Worm (Caenorhabditis elegans): ENCODE results near the gene T10B5.10.

The T10B5.10 gene

DNA sequence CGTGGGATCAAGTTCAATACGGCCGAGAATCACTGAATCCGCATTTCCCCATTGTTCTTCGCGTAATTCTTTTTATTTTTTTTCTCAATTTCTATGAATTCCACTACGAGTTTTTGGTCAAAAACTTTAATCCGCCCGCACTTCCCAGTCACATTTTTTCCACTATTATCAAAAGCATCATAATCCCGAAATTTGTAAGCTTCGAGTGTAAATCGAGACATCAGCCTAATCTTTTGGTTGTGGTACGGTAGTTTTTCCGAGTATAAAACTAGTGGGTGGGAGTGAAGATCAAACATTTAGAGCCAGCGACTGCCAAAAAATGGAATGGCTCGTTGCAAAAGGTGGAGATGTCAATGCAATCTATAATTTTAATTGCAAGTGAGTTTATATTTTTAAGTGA lies 48.9 kb downstream of the T10B5.10 start, which contains the start of gene srt-42:
Gene srt-42, plus strand, starts transcription at position 301 of the 400 bp plus-strand sequence.
- TF ChIP-seq hlh-15 (tag; optimal IDR thresholded peaks at IDR 0.05) (no peak), Y22D7AL.16 (tag; optimal IDR thresholded peaks at IDR 0.05) (no peak), pros-1 (tag; optimal IDR thresholded peaks at IDR 0.05) (no peak), nfya-1 (tag; optimal IDR thresholded peaks at IDR 0.05) (no peak), F13H6.1 (tag; optimal IDR thresholded peaks at IDR 0.05) (no peak), K09A11.1 (tag; optimal IDR thresholded peaks at IDR 0.05; ENCODE audit: insufficient read depth) (no peak), hlh-6 (tag; optimal IDR thresholded peaks at IDR 0.05) (no peak), ztf-16 (tag; optimal IDR thresholded peaks at IDR 0.05) (no peak), ama-1 (optimal IDR thresholded peaks at IDR 0.05) (no peak), pha-2 (tag; optimal IDR thresholded peaks at IDR 0.05) (no peak), odd-2 (tag; optimal IDR thresholded peaks at IDR 0.05) (no peak), pha-4 (tag; optimal IDR thresholded peaks at IDR 0.05) (no peak), unc-86 (tag; optimal IDR thresholded peaks at IDR 0.05) (no peak), ceh-30 (tag; optimal IDR thresholded peaks at IDR 0.05) (no peak), tbx-7 (tag; optimal IDR thresholded peaks at IDR 0.05) (no peak), lin-11 (tag; optimal IDR thresholded peaks at IDR 0.05) (no peak), pax-1 (tag; optimal IDR thresholded peaks at IDR 0.05) (no peak)

DNA sequence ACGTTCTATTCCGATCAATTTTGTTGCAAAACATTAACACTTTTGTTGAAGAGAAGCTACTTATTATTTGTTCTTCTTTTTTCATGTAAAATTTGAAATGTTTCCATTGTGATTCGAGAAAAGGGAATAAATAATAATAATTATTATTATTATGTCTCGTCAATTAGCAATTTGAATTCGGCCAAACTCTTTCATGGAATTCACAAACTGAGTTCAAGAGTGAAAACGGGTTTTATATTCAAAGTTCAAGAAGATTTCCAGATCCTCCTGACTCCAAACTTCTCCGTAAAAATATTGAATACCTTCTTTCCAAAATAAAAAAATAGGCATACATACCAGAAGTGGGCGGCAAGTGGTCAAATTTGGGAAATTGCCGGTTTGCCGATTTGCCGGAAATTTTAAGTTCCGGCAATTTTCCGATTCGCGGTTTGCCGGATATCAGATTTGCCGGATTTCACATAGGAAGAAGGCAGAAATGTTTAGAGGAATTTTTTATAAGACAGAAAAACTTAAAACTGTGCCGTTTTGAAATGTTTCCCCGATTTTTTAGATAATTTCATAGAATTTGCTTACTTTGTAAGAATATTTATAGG lies 50.3 kb downstream of the T10B5.10 start:
- TF ChIP-seq ceh-34 (tag; optimal IDR thresholded peaks at IDR 0.05) (no peak), tbx-7 (tag; optimal IDR thresholded peaks at IDR 0.05) (no peak), lim-6 (tag; optimal IDR thresholded peaks at IDR 0.05) (no peak), pha-4 (tag; optimal IDR thresholded peaks at IDR 0.05) (no peak), pha-2 (tag; optimal IDR thresholded peaks at IDR 0.05) (no peak), ama-1 (optimal IDR thresholded peaks at IDR 0.05) (no peak), F13H6.1 (tag; optimal IDR thresholded peaks at IDR 0.05) (no peak), ets-4 (tag; optimal IDR thresholded peaks at IDR 0.05) (no peak), mec-3 (tag; optimal IDR thresholded peaks at IDR 0.05; ENCODE audit: borderline replicate concordance) (no peak), gmeb-2 (tag; optimal IDR thresholded peaks at IDR 0.05) (no peak), eyg-1 (tag; optimal IDR thresholded peaks at IDR 0.05) (no peak), hlh-8 (tag; optimal IDR thresholded peaks at IDR 0.05) (no peak), elt-4 (tag; optimal IDR thresholded peaks at IDR 0.05) (no peak), tbx-2 (tag; optimal IDR thresholded peaks at IDR 0.05) (no peak)

ce11 chrV:1804645-1805559 lies 51.2 kb downstream of the T10B5.10 start, which contains the start of the genes hsp-16.2 and hsp-16.41:
hsp-16.2 (minus strand) TSS chrV:1804957.
hsp-16.41 (plus strand) TSS chrV:1805178.
- TF ChIP-seq K02D7.2 (tag; optimal IDR thresholded peaks at IDR 0.05) = no peak
- TF ChIP-seq rnt-1 (tag; optimal IDR thresholded peaks at IDR 0.05) = no peak
- no peak for TF ChIP-seq pha-4 (tag; optimal IDR thresholded peaks at IDR 0.05)
- TF ChIP-seq sox-4 (tag; optimal IDR thresholded peaks at IDR 0.05) = no peak
- no peak for TF ChIP-seq ceh-18 (tag; optimal IDR thresholded peaks at IDR 0.05)
- no peak for TF ChIP-seq dve-1 (tag; optimal IDR thresholded peaks at IDR 0.05)
- TF ChIP-seq syd-9 (tag; optimal IDR thresholded peaks at IDR 0.05) = no peak
- TF ChIP-seq pha-2 (tag; optimal IDR thresholded peaks at IDR 0.05) = no peak
- TF ChIP-seq hlh-8 (tag; optimal IDR thresholded peaks at IDR 0.05) = no peak
- TF ChIP-seq C08G9.2 (tag; optimal IDR thresholded peaks at IDR 0.05) = no peak
- no peak for TF ChIP-seq Y22D7AL.16 (tag; optimal IDR thresholded peaks at IDR 0.05)
- no peak for TF ChIP-seq odd-2 (tag; optimal IDR thresholded peaks at IDR 0.05)
- peak; percentile 34 for TF ChIP-seq ref-2 (tag; optimal IDR thresholded peaks at IDR 0.05)
- TF ChIP-seq madf-2 (tag; optimal IDR thresholded peaks at IDR 0.05) = no peak
- no peak for TF ChIP-seq gmeb-2 (tag; optimal IDR thresholded peaks at IDR 0.05)
- TF ChIP-seq pag-3 (tag; optimal IDR thresholded peaks at IDR 0.05; ENCODE audit: borderline replicate concordance) = no peak
- no peak for TF ChIP-seq pros-1 (tag; optimal IDR thresholded peaks at IDR 0.05)
- TF ChIP-seq ceh-9 (tag; optimal IDR thresholded peaks at IDR 0.05) = no peak
- TF ChIP-seq ceh-2 (tag; optimal IDR thresholded peaks at IDR 0.05) = no peak
- no peak for TF ChIP-seq tbx-2 (tag; optimal IDR thresholded peaks at IDR 0.05)
- no peak for TF ChIP-seq sox-2 (GFP tag; IDR thresholded peaks at IDR 0.05)
- peak; percentile 10 for TF ChIP-seq unc-86 (tag; optimal IDR thresholded peaks at IDR 0.05)
- TF ChIP-seq fkh-6 (tag; optimal IDR thresholded peaks at IDR 0.05) = no peak
- TF ChIP-seq zip-5 (tag; optimal IDR thresholded peaks at IDR 0.05) = no peak
- no peak for TF ChIP-seq ceh-19 (GFP tag; optimal IDR thresholded peaks at IDR 0.05)
- no peak for TF ChIP-seq tbx-7 (tag; optimal IDR thresholded peaks at IDR 0.05)
- no peak for TF ChIP-seq ceh-48 (tag; optimal IDR thresholded peaks at IDR 0.05)
- no peak for TF ChIP-seq che-1 (tag; optimal IDR thresholded peaks at IDR 0.05)
- no peak for TF ChIP-seq hlh-30 (tag; optimal IDR thresholded peaks at IDR 0.05; ENCODE audit: insufficient read depth)
- TF ChIP-seq F13H6.1 (tag; optimal IDR thresholded peaks at IDR 0.05) = no peak
- TF ChIP-seq ceh-14 (tag; optimal IDR thresholded peaks at IDR 0.05) = no peak
